Worm (Caenorhabditis elegans) whole organism, L2 larva: ENCODE measurements around the gene ubh-2.

Experiments
- C34F6.9 ChIP-seq: fragments of 150-350 bp; optimal IDR thresholded peaks from 2 replicates; lab custom pipeline; 2014; ENCODE audit warnings: missing biosample characterization, missing genetic modification characterization
- F13H6.1 ChIP-seq: sonication (generic microtip); optimal IDR thresholded peaks from 2 replicates; lab custom pipeline; 2016; ENCODE audit warnings: missing genetic modification characterization, missing compliant biosample characterization
- R02D3.7 ChIP-seq: fragments of 150-350 bp; optimal IDR thresholded peaks from 2 replicates; lab custom pipeline; 2014; ENCODE audit warnings: missing biosample characterization, missing genetic modification characterization
- Y55F3AM.14 ChIP-seq: fragments of 200-800 bp; sonication (Bioruptor generic); optimal IDR thresholded peaks from 2 replicates; lab custom pipeline; 2018; ENCODE audit warnings: mild to moderate bottlenecking, missing genetic modification characterization, missing compliant biosample characterization
- alr-1 ChIP-seq: fragments of 150-350 bp; optimal IDR thresholded peaks from 2 replicates; lab custom pipeline; 2014; ENCODE audit warnings: missing biosample characterization, missing genetic modification characterization
- aly-2 ChIP-seq: fragments of 150-350 bp; optimal IDR thresholded peaks from 2 replicates; lab custom pipeline; 2014; ENCODE audit warnings: missing biosample characterization, missing genetic modification characterization
- ama-1 ChIP-seq: fragments of 150-350 bp; optimal IDR thresholded peaks from 2 replicates; lab custom pipeline; 2018; ENCODE audit warnings: inconsistent platforms
- blmp-1 ChIP-seq: sonication (generic microtip); optimal IDR thresholded peaks from 2 replicates; lab custom pipeline; 2017; ENCODE audit warnings: missing genetic modification characterization, mild to moderate bottlenecking, missing compliant biosample characterization, antibody characterized with exemption, moderate library complexity; ENCODE audit not compliant: insufficient read depth
- ceh-82 ChIP-seq: fragments of 150-350 bp; optimal IDR thresholded peaks from 2 replicates; lab custom pipeline; 2014; ENCODE audit warnings: missing biosample characterization, missing genetic modification characterization
- crh-2 ChIP-seq: sonication (generic microtip); optimal IDR thresholded peaks from 2 replicates; lab custom pipeline; 2017; ENCODE audit warnings: missing biosample characterization, missing genetic modification characterization
- dmd-4 ChIP-seq: sonication (generic microtip); optimal IDR thresholded peaks from 2 replicates; lab custom pipeline; 2017; ENCODE audit warnings: missing biosample characterization, missing genetic modification characterization
- egl-27 ChIP-seq: sonication (generic microtip); optimal IDR thresholded peaks from 3 replicates; lab custom pipeline; 2017; ENCODE audit warnings: missing biosample characterization, missing genetic modification reagents, missing genetic modification characterization
- elt-1 ChIP-seq: fragments of 150-350 bp; optimal IDR thresholded peaks from 2 replicates; lab custom pipeline; 2014; ENCODE audit warnings: missing biosample characterization, missing genetic modification characterization
- elt-3 ChIP-seq: sonication (generic microtip); optimal IDR thresholded peaks from 2 replicates; lab custom pipeline; 2017; ENCODE audit warnings: missing biosample characterization, missing genetic modification characterization
- fos-1 ChIP-seq: fragments of 150-350 bp; optimal IDR thresholded peaks from 2 replicates; lab custom pipeline; 2014; ENCODE audit warnings: missing biosample characterization, missing genetic modification characterization
- gmeb-1 ChIP-seq: fragments of 150-350 bp; optimal IDR thresholded peaks from 2 replicates; lab custom pipeline; 2014; ENCODE audit warnings: missing biosample characterization, missing genetic modification characterization
- lin-39 ChIP-seq: fragments of 150-350 bp; optimal IDR thresholded peaks from 2 replicates; lab custom pipeline; 2014; ENCODE audit warnings: missing biosample characterization, missing genetic modification reagents, missing genetic modification characterization
- lsy-2 ChIP-seq, 2 experiments: fragments of 150-350 bp in 1 of 2; sonication (generic microtip) in 1 of 2; optimal IDR thresholded peaks; 2 replicates each; lab custom pipeline; 2014 to 2017; ENCODE audit warnings: missing biosample characterization in 2 of 2, missing genetic modification characterization in 2 of 2
- mab-5 ChIP-seq: fragments of 150-350 bp; optimal IDR thresholded peaks from 2 replicates; lab custom pipeline; 2014; ENCODE audit warnings: missing biosample characterization, missing genetic modification characterization
- mdl-1 ChIP-seq, 2 experiments: fragments of 150-350 bp in 1 of 2; sonication (generic microtip) in 1 of 2; optimal IDR thresholded peaks; 2 replicates each; lab custom pipeline; 2017; ENCODE audit warnings: missing biosample characterization in 2 of 2, missing genetic modification characterization in 2 of 2
- nhr-129 ChIP-seq: fragments of 150-350 bp; optimal IDR thresholded peaks from 2 replicates; lab custom pipeline; 2014; ENCODE audit warnings: missing biosample characterization, missing genetic modification characterization
- nhr-21 ChIP-seq: fragments of 150-350 bp; optimal IDR thresholded peaks from 2 replicates; lab custom pipeline; 2014; ENCODE audit warnings: missing biosample characterization, missing genetic modification characterization
- nhr-237 ChIP-seq: fragments of 150-350 bp; optimal IDR thresholded peaks from 2 replicates; lab custom pipeline; 2014; ENCODE audit warnings: missing biosample characterization, missing genetic modification characterization
- nhr-25 ChIP-seq: fragments of 150-350 bp; sonication (generic microtip); optimal IDR thresholded peaks from 3 replicates; lab custom pipeline; 2014; ENCODE audit warnings: missing biosample characterization, missing genetic modification characterization
- nhr-6 ChIP-seq: fragments of 150-350 bp; optimal IDR thresholded peaks from 2 replicates; lab custom pipeline; 2014; ENCODE audit warnings: missing biosample characterization, missing genetic modification characterization
- nhr-77 ChIP-seq: fragments of 150-350 bp; optimal IDR thresholded peaks from 2 replicates; lab custom pipeline; 2014; ENCODE audit warnings: missing biosample characterization, missing genetic modification characterization
- peb-1 ChIP-seq: fragments of 150-350 bp; optimal IDR thresholded peaks from 2 replicates; lab custom pipeline; 2014; ENCODE audit warnings: missing biosample characterization, missing genetic modification characterization
- sem-4 ChIP-seq: fragments of 150-350 bp; optimal IDR thresholded peaks from 2 replicates; lab custom pipeline; 2014; ENCODE audit warnings: missing biosample characterization, missing genetic modification reagents, missing genetic modification characterization
- skn-1 ChIP-seq: sonication (generic microtip); optimal IDR thresholded peaks from 2 replicates; lab custom pipeline; 2017; ENCODE audit warnings: missing biosample characterization, missing genetic modification characterization
- sma-3 ChIP-seq: sonication (generic microtip); optimal IDR thresholded peaks from 2 replicates; lab custom pipeline; 2016; ENCODE audit warnings: missing genetic modification reagents, missing genetic modification characterization, missing compliant biosample characterization
- sma-9 ChIP-seq, 2 experiments: fragments of 150-350 bp in 1 of 2; sonication (generic microtip) in 1 of 2; optimal IDR thresholded peaks; 2 replicates each; lab custom pipeline; 2014 to 2016; ENCODE audit warnings: missing genetic modification characterization in 2 of 2, mild to moderate bottlenecking in 1 of 2, missing biosample characterization in 1 of 2, missing compliant biosample characterization in 1 of 2, missing genetic modification reagents in 1 of 2, moderate library complexity in 1 of 2
- snpc-4 ChIP-seq: fragments of 150-350 bp; optimal IDR thresholded peaks from 2 replicates; lab custom pipeline; 2014; ENCODE audit warnings: missing biosample characterization, missing genetic modification characterization
- unc-39 ChIP-seq: fragments of 150-350 bp; optimal IDR thresholded peaks from 2 replicates; lab custom pipeline; 2014; ENCODE audit warnings: missing biosample characterization, missing genetic modification characterization
- unc-55 ChIP-seq: fragments of 150-350 bp; sonication (generic microtip); optimal IDR thresholded peaks from 3 replicates; lab custom pipeline; 2014; ENCODE audit warnings: missing biosample characterization, missing genetic modification reagents, missing genetic modification characterization
- unc-62 ChIP-seq: fragments of 150-350 bp; optimal IDR thresholded peaks from 2 replicates; lab custom pipeline; 2014; ENCODE audit warnings: missing biosample characterization, missing genetic modification reagents, missing genetic modification characterization
- ztf-1 ChIP-seq: fragments of 200-800 bp; sonication (Bioruptor generic); conservative IDR thresholded peaks from 2 replicates; pipeline ENCODE4 v1.3.6; 2022; ENCODE audit warnings: missing genetic modification characterization, missing compliant biosample characterization
- ztf-4 ChIP-seq: fragments of 150-350 bp; optimal IDR thresholded peaks from 2 replicates; lab custom pipeline; 2014; ENCODE audit warnings: missing biosample characterization, missing genetic modification characterization

The ubh-2 gene

DNA sequence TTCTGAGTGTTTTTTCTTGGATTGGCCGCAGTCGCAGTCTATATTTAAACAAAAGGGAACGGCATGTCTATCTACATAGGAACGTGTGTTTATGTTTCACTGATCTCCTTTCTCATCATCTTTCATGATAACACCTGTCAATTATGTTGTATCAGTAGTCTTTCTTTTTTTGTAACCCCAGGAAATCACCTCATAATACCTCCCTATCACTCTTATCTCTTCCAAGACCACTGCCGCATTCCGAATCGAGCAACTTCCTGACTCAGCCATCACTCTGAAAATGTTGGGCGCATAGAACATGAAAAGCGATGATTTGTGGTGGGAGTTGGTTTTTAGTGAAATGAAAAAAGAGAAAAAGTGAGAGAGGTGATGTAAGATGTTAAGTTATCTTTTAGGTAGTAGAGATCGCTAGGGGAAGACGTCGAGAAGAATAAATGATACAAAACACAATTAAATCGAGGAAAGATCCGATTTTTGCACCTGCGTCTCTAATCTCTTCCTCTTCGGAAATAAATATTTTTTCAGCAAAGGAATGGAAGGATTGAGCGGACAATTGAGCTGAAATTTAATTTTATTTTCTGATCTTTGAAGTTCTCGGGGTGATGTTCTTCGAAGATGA, 13.4 kb upstream of the ubh-2 start:
- peak; percentile 86 for TF ChIP-seq fos-1 (tag; lab: Kevin White, UChicago)
- no peak for TF ChIP-seq lsy-2 (tag; optimal IDR thresholded peaks at IDR 0.05; lab: Kevin White, UChicago)
- TF ChIP-seq gmeb-1, result no peak
- no peak for TF ChIP-seq lin-39
- TF ChIP-seq dmd-4 (tag; lab: Kevin White, UChicago), result no peak
- TF ChIP-seq nhr-6 (tag; lab: Kevin White, UChicago), result no peak
- no peak for TF ChIP-seq alr-1 (tag; lab: Kevin White, UChicago)
- TF ChIP-seq sma-9 (GFP tag; optimal IDR thresholded peaks at IDR 0.05; lab: Kevin White, UChicago), result peak; percentile 13
- no peak for TF ChIP-seq sma-9 (tag; optimal IDR thresholded peaks at IDR 0.05; lab: Kevin White, UChicago)

DNA sequence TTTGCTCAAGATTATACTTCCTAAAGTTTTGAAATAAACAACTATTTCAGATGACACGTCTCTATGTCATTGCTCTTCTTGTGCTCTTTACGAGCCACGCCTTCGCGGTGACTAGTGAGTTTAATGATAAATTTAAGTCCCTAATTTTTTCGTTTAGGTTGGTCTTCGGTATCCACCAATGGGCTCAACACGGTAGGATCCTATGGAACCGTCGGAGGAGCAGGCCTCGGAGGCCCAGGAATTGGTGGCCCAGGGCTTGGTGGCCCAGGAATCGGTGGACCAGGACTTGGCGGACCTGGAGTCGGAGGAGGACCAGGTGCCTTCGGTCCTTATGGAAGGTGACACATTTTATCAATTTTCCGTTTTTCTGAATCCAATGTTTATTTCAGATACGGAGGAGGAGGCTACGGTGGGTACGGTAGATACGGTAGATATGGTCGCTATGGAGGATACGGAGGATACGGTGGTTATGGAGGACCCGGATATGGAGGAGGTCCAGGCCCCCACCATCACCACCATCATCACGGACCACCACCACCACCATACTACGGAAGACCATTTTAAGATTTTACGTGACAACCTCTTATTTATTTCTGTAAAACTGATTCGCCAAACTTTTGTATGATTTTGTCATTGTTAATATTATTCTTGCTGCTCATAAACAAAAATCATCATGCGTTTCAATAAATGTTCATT, 10.9 kb upstream of the ubh-2 start, which contains the start of the genes F46E10.2 and F46E10.18:
Gene F46E10.2 (plus strand): TSS at position 51 of the 696 bp plus-strand sequence.
Gene F46E10.18 (plus strand): TSS at position 646 of the 696 bp plus-strand sequence.
- TF ChIP-seq F13H6.1 (no peak), elt-1 (no peak)

DNA sequence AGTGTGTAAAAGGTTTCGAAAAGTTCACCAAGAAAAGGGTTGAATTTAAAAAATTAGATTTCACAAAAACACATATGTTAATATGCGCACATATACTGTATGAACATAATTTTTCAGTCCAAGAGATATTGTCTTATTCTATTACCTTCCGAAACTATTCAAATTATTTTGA, 8.5 kb upstream of the ubh-2 start, which contains the start of gene F46E10.3:
Gene F46E10.3 (plus strand): TSS at position 73 of the 172 bp plus-strand sequence.
- TF ChIP-seq unc-39 (no peak), snpc-4 (tag; lab: Kevin White, UChicago) (no peak), skn-1 (tag; lab: Kevin White, UChicago) (no peak), gmeb-1 (no peak), sem-4 (tag; lab: Kevin White, UChicago) (no peak), mab-5 (tag; lab: Kevin White, UChicago) (no peak), ztf-1 (no peak), unc-62 (GFP tag; lab: Kevin White, UChicago) (no peak), lin-39 (no peak), nhr-129 (tag; lab: Kevin White, UChicago) (no peak), ama-1 (lab: Kevin White, UChicago) (no peak), mdl-1 (tag; optimal IDR thresholded peaks at IDR 0.05; lab: Kevin White, UChicago) (no peak), peb-1 (tag; lab: Kevin White, UChicago) (no peak), F13H6.1 (no peak), blmp-1 (tag; lab: Kevin White, UChicago) (no peak), nhr-25 (tag; lab: Kevin White, UChicago) (no peak), aly-2 (tag; lab: Kevin White, UChicago) (no peak), Y55F3AM.14 (GFP tag; lab: Kevin White, UChicago) (no peak)

ce11 chrV:6517305-6518224, 7.9 kb upstream of the ubh-2 start:
- TF ChIP-seq elt-1, result no peak
- TF ChIP-seq lsy-2 (tag; optimal IDR thresholded peaks at IDR 0.05; lab: Kevin White, UChicago), result peak in 1 of 2 experiments; percentile 46
- TF ChIP-seq ztf-4, result no peak
- TF ChIP-seq alr-1 (tag; lab: Kevin White, UChicago), result no peak
- no peak for TF ChIP-seq unc-39
- TF ChIP-seq mdl-1 (tag; optimal IDR thresholded peaks at IDR 0.05; lab: Kevin White, UChicago), result peak in 1 of 2 experiments; percentile 50
- TF ChIP-seq fos-1 (tag; lab: Kevin White, UChicago), result peak; percentile 75
- TF ChIP-seq F13H6.1, result peak; percentile 60
- TF ChIP-seq aly-2 (tag; lab: Kevin White, UChicago), result no peak
- peak; percentile 74 for TF ChIP-seq nhr-25 (tag; lab: Kevin White, UChicago)
- no peak for TF ChIP-seq nhr-77 (tag; lab: Kevin White, UChicago)
- TF ChIP-seq nhr-237 (tag; lab: Kevin White, UChicago), result no peak
- TF ChIP-seq blmp-1 (tag; lab: Kevin White, UChicago), result peak; percentile 96
- peak; percentile 16 for TF ChIP-seq ama-1 (lab: Kevin White, UChicago)
- no peak for TF ChIP-seq elt-3 (tag; lab: Kevin White, UChicago)
- TF ChIP-seq egl-27 (tag; lab: Kevin White, UChicago), result no peak
- peak; percentile 71 for TF ChIP-seq C34F6.9 (tag; lab: Kevin White, UChicago)
- peak; percentile 45 for TF ChIP-seq sem-4 (tag; lab: Kevin White, UChicago)
- peak; percentile 86 for TF ChIP-seq nhr-129 (tag; lab: Kevin White, UChicago)
- TF ChIP-seq nhr-6 (tag; lab: Kevin White, UChicago), result peak; percentile 32
- peak; percentile 81 for TF ChIP-seq crh-2
- TF ChIP-seq sma-9 (GFP tag; optimal IDR thresholded peaks at IDR 0.05; lab: Kevin White, UChicago), result peak; percentile 89
- TF ChIP-seq sma-9 (tag; optimal IDR thresholded peaks at IDR 0.05; lab: Kevin White, UChicago), result no peak
- peak; percentile 32 for TF ChIP-seq sma-3 (GFP tag; lab: Kevin White, UChicago)
- peak; percentile 30 for TF ChIP-seq Y55F3AM.14 (GFP tag; lab: Kevin White, UChicago)
- no peak for TF ChIP-seq unc-55 (GFP tag; lab: Kevin White, UChicago)
- no peak for TF ChIP-seq R02D3.7 (tag; lab: Kevin White, UChicago)
- peak; percentile 72 for TF ChIP-seq nhr-21
- TF ChIP-seq ceh-82 (tag; lab: Kevin White, UChicago), result no peak
